Worm (Caenorhabditis elegans) whole organism, early embryonic: ENCODE data around the gene dhs-24.

ENCODE experiments used
- aly-1 ChIP-seq: sonication (generic microtip); optimal IDR thresholded peaks from 2 replicates; lab custom pipeline; 2016; ENCODE audit warnings: missing genetic modification characterization, missing compliant biosample characterization
- ama-1 ChIP-seq: fragments of 150-350 bp; optimal IDR thresholded peaks from 2 replicates; lab custom pipeline; 2014
- ceh-13 ChIP-seq: fragments of 200-800 bp; sonication (Bioruptor generic); optimal IDR thresholded peaks from 2 replicates; lab custom pipeline; 2018; ENCODE audit warnings: mild to moderate bottlenecking, missing genetic modification characterization, missing compliant biosample characterization
- pes-1 ChIP-seq: fragments of 200-800 bp; sonication (Bioruptor generic); IDR thresholded peaks from 2 replicates; pipeline ENCODE4 v1.3.6; 2022; ENCODE audit warnings: missing genetic modification reagents, missing genetic modification characterization, missing compliant biosample characterization
- sea-1 ChIP-seq: fragments of 200-800 bp; sonication (Bioruptor generic); conservative IDR thresholded peaks from 2 replicates; pipeline ENCODE4 v1.3.6; 2022; ENCODE audit warnings: missing genetic modification characterization, missing compliant biosample characterization
- tra-4 ChIP-seq: sonication (generic microtip); optimal IDR thresholded peaks from 2 replicates; lab custom pipeline; 2017; ENCODE audit warnings: missing genetic modification characterization, missing compliant biosample characterization

ce11 chrV:19994665-19995064 is 48.2 kb upstream of the dhs-24 start:
- no peak for TF ChIP-seq tra-4 (tag; lab: Kevin White, UChicago)
- TF ChIP-seq ceh-13 (GFP tag; lab: Kevin White, UChicago): no peak
- TF ChIP-seq pes-1 (GFP tag; lab: Robert Waterston, UW): no peak
- no peak for TF ChIP-seq aly-1 (tag; lab: Kevin White, UChicago)
- no peak for TF ChIP-seq sea-1
- no peak for TF ChIP-seq ama-1 (lab: Kevin White, UChicago)
